Fruit fly (Drosophila melanogaster) whole organism, embryonic: ENCODE data around the gene CG33796.

Experiments used
- Atf6 ChIP-seq: fragments of 200-800 bp; sonication (Bioruptor generic); IDR thresholded peaks from 2 replicates; pipeline ENCODE4 v1.3.6; 2022; ENCODE audit warnings: missing biosample characterization, missing genetic modification characterization
- B-H2 ChIP-seq: fragments of 200-800 bp; sonication (Bioruptor generic); optimal IDR thresholded peaks from 2 replicates; lab custom pipeline; 2018; ENCODE audit warnings: missing biosample characterization, mild to moderate bottlenecking, missing genetic modification characterization
- CG10366 ChIP-seq: fragments of 200-800 bp; sonication (Bioruptor generic); IDR thresholded peaks from 2 replicates; pipeline ENCODE4 v1.3.6; 2022; ENCODE audit warnings: missing biosample characterization, missing genetic modification characterization
- CG10543 ChIP-seq: fragments of 200-800 bp; sonication (Bioruptor generic); optimal IDR thresholded peaks from 3 replicates; lab custom pipeline; 2017; ENCODE audit warnings: missing biosample characterization, mild to moderate bottlenecking, missing genetic modification characterization, moderate library complexity
- CG12071 ChIP-seq: fragments of 200-800 bp; sonication (Bioruptor generic); optimal IDR thresholded peaks from 3 replicates; lab custom pipeline; 2018; ENCODE audit warnings: missing biosample characterization, mild to moderate bottlenecking, missing genetic modification characterization
- CG12104 ChIP-seq: fragments of 200-800 bp; sonication (Bioruptor generic); optimal IDR thresholded peaks from 3 replicates; lab custom pipeline; 2016; ENCODE audit warnings: missing biosample characterization, missing genetic modification characterization
- CG13424 ChIP-seq: fragments of 200-800 bp; sonication (Bioruptor generic); optimal IDR thresholded peaks from 2 replicates; lab custom pipeline; 2019; ENCODE audit warnings: missing biosample characterization, mild to moderate bottlenecking, missing genetic modification characterization, moderate library complexity
- CG13775 ChIP-seq: fragments of 200-800 bp; sonication (Bioruptor generic); optimal IDR thresholded peaks from 3 replicates; lab custom pipeline; 2017; ENCODE audit warnings: missing biosample characterization, mild to moderate bottlenecking, missing genetic modification characterization
- CG14014 ChIP-seq: fragments of 200-800 bp; sonication (Bioruptor generic); IDR thresholded peaks from 2 replicates; pipeline ENCODE4 v1.3.6; 2022; ENCODE audit warnings: missing biosample characterization, missing genetic modification characterization
- CG15269 ChIP-seq: fragments of 200-800 bp; sonication (Bioruptor generic); optimal IDR thresholded peaks from 2 replicates; lab custom pipeline; 2018; ENCODE audit warnings: missing biosample characterization, mild to moderate bottlenecking, missing genetic modification characterization, moderate library complexity
- CG1647 ChIP-seq: fragments of 200-800 bp; sonication (Bioruptor generic); optimal IDR thresholded peaks from 3 replicates; lab custom pipeline; 2016; ENCODE audit warnings: missing biosample characterization, missing genetic modification characterization
- CG16815 ChIP-seq: fragments of 200-800 bp; sonication (Bioruptor generic); optimal IDR thresholded peaks from 3 replicates; lab custom pipeline; 2017; ENCODE audit warnings: missing biosample characterization, mild to moderate bottlenecking, missing genetic modification characterization
- CG17802 ChIP-seq: fragments of 200-800 bp; sonication (Bioruptor generic); optimal IDR thresholded peaks from 2 replicates; lab custom pipeline; 2018; ENCODE audit warnings: missing biosample characterization, mild to moderate bottlenecking, missing genetic modification characterization, moderate library complexity
- CG2120 ChIP-seq: fragments of 200-800 bp; sonication (Bioruptor generic); optimal IDR thresholded peaks from 3 replicates; lab custom pipeline; 2016; ENCODE audit warnings: missing biosample characterization, missing genetic modification characterization
- CG2129 ChIP-seq: fragments of 200-800 bp; sonication (Bioruptor generic); IDR thresholded peaks from 2 replicates; pipeline ENCODE4 v1.3.6; 2022; ENCODE audit warnings: missing biosample characterization, missing genetic modification characterization; ENCODE audit not compliant: partially characterized antibody
- CG3065 ChIP-seq: fragments of 200-800 bp; sonication (Bioruptor generic); optimal IDR thresholded peaks from 2 replicates; lab custom pipeline; 2016; ENCODE audit warnings: missing biosample characterization, missing genetic modification characterization
- CG34376 ChIP-seq: fragments of 200-800 bp; sonication (Bioruptor generic); optimal IDR thresholded peaks from 2 replicates; lab custom pipeline; 2018; ENCODE audit warnings: missing biosample characterization, mild to moderate bottlenecking, missing genetic modification characterization
- CG4328 ChIP-seq: fragments of 200-800 bp; sonication (Bioruptor generic); optimal IDR thresholded peaks from 3 replicates; lab custom pipeline; 2017; ENCODE audit warnings: missing biosample characterization, missing genetic modification reagents, missing genetic modification characterization
- CG4617 ChIP-seq: fragments of 200-800 bp; sonication (Bioruptor generic); optimal IDR thresholded peaks from 3 replicates; lab custom pipeline; 2016; ENCODE audit warnings: missing biosample characterization, missing genetic modification characterization, borderline replicate concordance
- CG7745 ChIP-seq: fragments of 200-800 bp; sonication (Bioruptor generic); optimal IDR thresholded peaks from 2 replicates; lab custom pipeline; 2018; ENCODE audit warnings: missing biosample characterization, mild to moderate bottlenecking, missing genetic modification characterization, moderate library complexity
- Dfd ChIP-seq, 2 experiments: fragments of >200 bp; optimal IDR thresholded peaks; 2 replicates each; lab custom pipeline; 2017; ENCODE audit warnings: missing biosample characterization in 2 of 2, missing genetic modification characterization in 2 of 2
- Gsc ChIP-seq: fragments of 200-800 bp; sonication (Bioruptor generic); IDR thresholded peaks from 2 replicates; pipeline ENCODE4 v1.3.6; 2022; ENCODE audit warnings: missing biosample characterization, missing genetic modification characterization
- HLHmδ ChIP-seq: fragments of 200-800 bp; sonication (Bioruptor generic); optimal IDR thresholded peaks from 2 replicates; lab custom pipeline; 2018; ENCODE audit warnings: missing biosample characterization, mild to moderate bottlenecking, missing genetic modification characterization, moderate library complexity
- Hr51 ChIP-seq, 2 experiments: fragments of 200-800 bp; sonication (Bioruptor generic); optimal IDR thresholded peaks; 2 replicates in 1 of 2; 3 replicates in 1 of 2; lab custom pipeline; 2016 to 2018; ENCODE audit warnings: missing biosample characterization in 2 of 2, missing genetic modification characterization in 2 of 2, mild to moderate bottlenecking in 1 of 2, moderate library complexity in 1 of 2
- Hsf ChIP-seq: fragments of 200-800 bp; sonication (Bioruptor generic); optimal IDR thresholded peaks from 3 replicates; lab custom pipeline; 2016; ENCODE audit warnings: missing biosample characterization, missing genetic modification characterization
- Kr ChIP-seq: fragments of 200-800 bp; sonication (Bioruptor generic); optimal IDR thresholded peaks from 2 replicates; lab custom pipeline; 2017; ENCODE audit warnings: missing biosample characterization, mild to moderate bottlenecking, missing genetic modification characterization
- Lhr ChIP-seq: fragments of 200-800 bp; sonication (Bioruptor generic); optimal IDR thresholded peaks from 3 replicates; lab custom pipeline; 2017; ENCODE audit warnings: mild to moderate bottlenecking, missing biosample characterization, missing genetic modification reagents, missing genetic modification characterization
- NC2β ChIP-seq: fragments of 200-800 bp; sonication (Bioruptor generic); optimal IDR thresholded peaks from 2 replicates; lab custom pipeline; 2016; ENCODE audit warnings: missing biosample characterization, missing genetic modification characterization
- Oaz ChIP-seq: fragments of 200-800 bp; sonication (Bioruptor generic); IDR thresholded peaks from 2 replicates; pipeline ENCODE4 v1.3.6; 2022; ENCODE audit warnings: missing biosample characterization, missing genetic modification characterization
- Sox100B ChIP-seq: fragments of 200-800 bp; sonication (Bioruptor generic); optimal IDR thresholded peaks from 3 replicates; lab custom pipeline; 2018; ENCODE audit warnings: missing biosample characterization, mild to moderate bottlenecking, missing genetic modification characterization
- Ssrp ChIP-seq: fragments of 200-800 bp; sonication (Bioruptor generic); optimal IDR thresholded peaks from 2 replicates; lab custom pipeline; 2018; ENCODE audit warnings: missing biosample characterization, mild to moderate bottlenecking, missing genetic modification characterization, moderate library complexity
- ash1 ChIP-seq: fragments of 200-800 bp; sonication (Bioruptor generic); optimal IDR thresholded peaks from 2 replicates; lab custom pipeline; 2018; ENCODE audit warnings: missing biosample characterization, mild to moderate bottlenecking, missing genetic modification characterization
- az2 ChIP-seq: fragments of 200-800 bp; sonication (Bioruptor generic); optimal IDR thresholded peaks from 3 replicates; lab custom pipeline; 2016; ENCODE audit warnings: missing biosample characterization, missing genetic modification characterization
- chif ChIP-seq, 2 experiments: fragments of 200-800 bp; sonication (Bioruptor generic); optimal IDR thresholded peaks; 3 replicates each; lab custom pipeline; 2016; ENCODE audit warnings: missing biosample characterization in 2 of 2, missing genetic modification characterization in 2 of 2
- crol ChIP-seq: fragments of 200-800 bp; sonication (Bioruptor generic); IDR thresholded peaks from 2 replicates; pipeline ENCODE4 v1.3.6; 2022; ENCODE audit warnings: missing biosample characterization, missing genetic modification characterization
- cwo ChIP-seq: fragments of 200-800 bp; sonication (Bioruptor generic); optimal IDR thresholded peaks from 3 replicates; lab custom pipeline; 2017; ENCODE audit warnings: missing biosample characterization, missing genetic modification characterization, mild to moderate bottlenecking, moderate library complexity, missing genetic modification reagents
- disco-r ChIP-seq: fragments of 200-800 bp; sonication (Bioruptor generic); optimal IDR thresholded peaks from 2 replicates; lab custom pipeline; 2016; ENCODE audit warnings: missing biosample characterization, missing genetic modification characterization
- ewg ChIP-seq: fragments of 200-800 bp; sonication (Bioruptor generic); optimal IDR thresholded peaks from 3 replicates; lab custom pipeline; 2017; ENCODE audit warnings: mild to moderate bottlenecking, missing biosample characterization, missing genetic modification reagents, missing genetic modification characterization
- ftz-f1 ChIP-seq: fragments of 200-800 bp; sonication (Bioruptor generic); optimal IDR thresholded peaks from 2 replicates; lab custom pipeline; 2016; ENCODE audit warnings: missing biosample characterization, missing genetic modification characterization
- grn ChIP-seq: fragments of 200-800 bp; sonication (Bioruptor generic); optimal IDR thresholded peaks from 3 replicates; lab custom pipeline; 2017; ENCODE audit warnings: missing biosample characterization, missing genetic modification characterization
- mam ChIP-seq: fragments of 200-800 bp; sonication (Bioruptor generic); optimal IDR thresholded peaks from 3 replicates; lab custom pipeline; 2016; ENCODE audit warnings: missing biosample characterization, missing genetic modification characterization
- nom ChIP-seq: fragments of 200-800 bp; sonication (Bioruptor generic); optimal IDR thresholded peaks from 2 replicates; lab custom pipeline; 2017; ENCODE audit warnings: missing biosample characterization, missing genetic modification characterization, mild to moderate bottlenecking, moderate library complexity, missing genetic modification reagents
- pho ChIP-seq: fragments of 200-800 bp; sonication (Bioruptor generic); optimal IDR thresholded peaks from 2 replicates; lab custom pipeline; 2016; ENCODE audit warnings: missing biosample characterization, missing genetic modification characterization
- sd ChIP-seq: fragments of 200-800 bp; sonication (Bioruptor generic); optimal IDR thresholded peaks from 3 replicates; lab custom pipeline; 2018; ENCODE audit warnings: missing biosample characterization, mild to moderate bottlenecking, missing genetic modification characterization, moderate library complexity
- sens-2 ChIP-seq: fragments of 200-800 bp; sonication (Bioruptor generic); IDR thresholded peaks from 2 replicates; pipeline ENCODE4 v1.3.6; 2022; ENCODE audit warnings: missing biosample characterization, missing genetic modification characterization
- shn ChIP-seq: fragments of 200-800 bp; sonication (Bioruptor generic); optimal IDR thresholded peaks from 3 replicates; lab custom pipeline; 2016; ENCODE audit warnings: missing biosample characterization, missing genetic modification characterization
- stwl ChIP-seq: fragments of 200-800 bp; sonication (Bioruptor generic); optimal IDR thresholded peaks from 3 replicates; lab custom pipeline; 2018; ENCODE audit warnings: missing biosample characterization, mild to moderate bottlenecking, missing genetic modification characterization, moderate library complexity
- unc-4 ChIP-seq: fragments of 200-800 bp; sonication (Bioruptor generic); IDR thresholded peaks from 2 replicates; pipeline ENCODE4 v1.3.6; 2022; ENCODE audit warnings: missing biosample characterization, missing genetic modification characterization; ENCODE audit not compliant: partially characterized antibody
- usp ChIP-seq: fragments of >200 bp; optimal IDR thresholded peaks from 2 replicates; lab custom pipeline; 2017; ENCODE audit warnings: missing biosample characterization, missing genetic modification characterization
- wor ChIP-seq: fragments of 200-800 bp; sonication (Bioruptor generic); IDR thresholded peaks from 2 replicates; pipeline ENCODE4 v1.3.6; 2022; ENCODE audit warnings: missing biosample characterization, missing genetic modification characterization
- yki ChIP-seq: fragments of >200 bp; optimal IDR thresholded peaks from 3 replicates; lab custom pipeline; 2018

The CG33796 gene

DNA sequence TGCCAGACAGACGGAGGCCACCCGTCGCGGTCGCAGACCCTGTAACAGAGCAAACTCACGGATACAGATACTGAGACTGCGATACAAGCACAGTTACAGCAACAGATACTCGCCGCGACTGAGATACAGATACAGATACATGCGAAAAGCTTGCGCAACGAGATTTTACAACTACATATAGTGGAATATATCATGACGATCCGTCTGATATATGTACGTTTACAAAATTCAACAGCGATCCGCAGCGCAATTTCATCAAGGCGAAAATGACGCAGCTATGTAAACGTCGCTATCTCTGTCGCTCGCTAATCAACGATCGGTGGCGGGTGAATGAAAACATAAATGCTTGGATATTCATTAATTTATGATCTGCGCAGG lies 19.8 kb downstream of the CG33796 start (continued):
- TF ChIP-seq CG4328 (GFP tag; lab: Kevin White, UChicago): no peak
- TF ChIP-seq CG2129 (GFP tag; lab: Robert Waterston, UW): no peak
- TF ChIP-seq grn: peak; percentile 46
- no peak for TF ChIP-seq NC2β
- TF ChIP-seq CG10366 (GFP tag; lab: Robert Waterston, UW): no peak
- no peak for TF ChIP-seq CG1647 (GFP tag; lab: Kevin White, UChicago)
- TF ChIP-seq CG34376 (GFP tag; lab: Kevin White, UChicago): no peak
- TF ChIP-seq usp (GFP tag; lab: Kevin White, UChicago): no peak
- no peak for TF ChIP-seq Ssrp
- no peak for TF ChIP-seq CG3065
- no peak for TF ChIP-seq Hsf (GFP tag; lab: Kevin White, UChicago)
- TF ChIP-seq az2 (GFP tag; lab: Kevin White, UChicago): no peak
- no peak for TF ChIP-seq Sox100B (GFP tag; lab: Kevin White, UChicago)
- TF ChIP-seq CG13424: no peak
- TF ChIP-seq ftz-f1: peak; percentile 21
- no peak for TF ChIP-seq CG2120 (GFP tag; lab: Kevin White, UChicago)
- no peak for TF ChIP-seq ewg (GFP tag; lab: Kevin White, UChicago)
- no peak for TF ChIP-seq stwl (tag; lab: Kevin White, UChicago)
- TF ChIP-seq CG13775: no peak
- TF ChIP-seq CG16815: no peak
- TF ChIP-seq yki: no peak
- TF ChIP-seq CG10543 (GFP tag; lab: Kevin White, UChicago): peak; percentile 65
- TF ChIP-seq mam (GFP tag; lab: Kevin White, UChicago): no peak
- TF ChIP-seq unc-4: no peak
- TF ChIP-seq sd (tag; lab: Kevin White, UChicago): peak; percentile 81
- TF ChIP-seq ash1 (GFP tag; lab: Kevin White, UChicago): no peak
- TF ChIP-seq Oaz (GFP tag; lab: Robert Waterston, UW): no peak
- TF ChIP-seq sens-2 (GFP tag; lab: Robert Waterston, UW): no peak
- TF ChIP-seq chif (GFP tag; optimal IDR thresholded peaks at IDR 0.05; lab: Kevin White, UChicago): no peak
- TF ChIP-seq crol (GFP tag; lab: Robert Waterston, UW): no peak
- TF ChIP-seq CG4617 (GFP tag; lab: Kevin White, UChicago): no peak
- TF ChIP-seq disco-r (GFP tag; lab: Kevin White, UChicago): no peak
- no peak for TF ChIP-seq Hr51 (GFP tag; optimal IDR thresholded peaks at IDR 0.05; lab: Kevin White, UChicago)
- no peak for TF ChIP-seq pho (GFP tag; lab: Kevin White, UChicago)
- TF ChIP-seq Atf6 (GFP tag; lab: Robert Waterston, UW): no peak
- no peak for TF ChIP-seq HLHmδ (GFP tag; lab: Kevin White, UChicago)
- peak; percentile 51 for TF ChIP-seq nom (GFP tag; lab: Kevin White, UChicago)
- TF ChIP-seq CG12071 (GFP tag; lab: Kevin White, UChicago): peak; percentile 29
- TF ChIP-seq Gsc (GFP tag; lab: Robert Waterston, UW): no peak
- no peak for TF ChIP-seq CG17802 (tag; lab: Kevin White, UChicago)
- TF ChIP-seq wor (GFP tag; lab: Robert Waterston, UW): no peak
- TF ChIP-seq Dfd (GFP tag; optimal IDR thresholded peaks at IDR 0.05; lab: Kevin White, UChicago): no peak
- no peak for TF ChIP-seq Kr (GFP tag; lab: Kevin White, UChicago)
- TF ChIP-seq CG7745 (tag; lab: Kevin White, UChicago): no peak
- TF ChIP-seq Lhr: no peak
- TF ChIP-seq CG14014 (GFP tag; lab: Robert Waterston, UW): no peak
- TF ChIP-seq CG12104: no peak
- no peak for TF ChIP-seq cwo
- no peak for TF ChIP-seq CG15269 (tag; lab: Kevin White, UChicago)
- peak; percentile 20 for TF ChIP-seq B-H2
- TF ChIP-seq shn (GFP tag; lab: Kevin White, UChicago): no peak
